Worm (Caenorhabditis elegans) whole organism, late embryonic: ENCODE data around the gene pam-1.

Experiments used
- C38D4.7 ChIP-seq: fragments of 200-800 bp; sonication (Bioruptor generic); optimal IDR thresholded peaks from 2 replicates; lab custom pipeline; 2018; ENCODE audit warnings: mild to moderate bottlenecking, missing genetic modification characterization, moderate library complexity, missing compliant biosample characterization
- F13H6.1 ChIP-seq: sonication (generic microtip); optimal IDR thresholded peaks from 2 replicates; lab custom pipeline; 2016; ENCODE audit warnings: missing genetic modification characterization, missing compliant biosample characterization
- K09A11.1 ChIP-seq: sonication (generic microtip); optimal IDR thresholded peaks from 2 replicates; lab custom pipeline; 2017; ENCODE audit warnings: antibody characterized with exemption, mild to moderate bottlenecking, missing genetic modification characterization, missing compliant biosample characterization; ENCODE audit not compliant: insufficient read depth
- T23F11.4 ChIP-seq: fragments of 200-800 bp; sonication (Bioruptor generic); optimal IDR thresholded peaks from 2 replicates; lab custom pipeline; 2018; ENCODE audit warnings: mild to moderate bottlenecking, missing genetic modification characterization, missing compliant biosample characterization
- Y22D7AL.16 ChIP-seq: sonication (generic microtip); optimal IDR thresholded peaks from 2 replicates; lab custom pipeline; 2016; ENCODE audit warnings: missing genetic modification characterization, missing compliant biosample characterization
- ama-1 ChIP-seq: fragments of 150-350 bp; optimal IDR thresholded peaks from 2 replicates; lab custom pipeline; 2014
- ceh-18 ChIP-seq: sonication (generic microtip); optimal IDR thresholded peaks from 2 replicates; lab custom pipeline; 2016; ENCODE audit warnings: missing genetic modification characterization, missing compliant biosample characterization
- ceh-19 ChIP-seq: fragments of 200-800 bp; sonication (Bioruptor generic); optimal IDR thresholded peaks from 2 replicates; lab custom pipeline; 2018; ENCODE audit warnings: mild to moderate bottlenecking, missing genetic modification characterization, missing compliant biosample characterization
- ceh-30 ChIP-seq: fragments of 150-350 bp; optimal IDR thresholded peaks from 2 replicates; lab custom pipeline; 2014; ENCODE audit warnings: missing biosample characterization, missing genetic modification characterization
- ceh-31 ChIP-seq: sonication (generic microtip); optimal IDR thresholded peaks from 2 replicates; lab custom pipeline; 2016; ENCODE audit warnings: missing genetic modification characterization, missing compliant biosample characterization
- che-1 ChIP-seq: sonication (generic microtip); optimal IDR thresholded peaks from 2 replicates; lab custom pipeline; 2016; ENCODE audit warnings: mild to moderate bottlenecking, missing genetic modification characterization, missing compliant biosample characterization
- elt-2 ChIP-seq: sonication (generic microtip); optimal IDR thresholded peaks from 2 replicates; lab custom pipeline; 2016; ENCODE audit warnings: missing genetic modification reagents, missing genetic modification characterization, missing compliant biosample characterization
- elt-4 ChIP-seq: sonication (generic microtip); optimal IDR thresholded peaks from 2 replicates; lab custom pipeline; 2016; ENCODE audit warnings: missing genetic modification characterization, missing compliant biosample characterization
- ets-4 ChIP-seq: sonication (generic microtip); optimal IDR thresholded peaks from 2 replicates; lab custom pipeline; 2016; ENCODE audit warnings: missing genetic modification characterization, missing compliant biosample characterization
- gmeb-2 ChIP-seq: sonication (generic microtip); optimal IDR thresholded peaks from 2 replicates; lab custom pipeline; 2016; ENCODE audit warnings: missing genetic modification characterization, inconsistent platforms, missing compliant biosample characterization
- hlh-13 ChIP-seq: fragments of 200-800 bp; sonication (Bioruptor generic); optimal IDR thresholded peaks from 2 replicates; lab custom pipeline; 2018; ENCODE audit warnings: mild to moderate bottlenecking, missing genetic modification characterization, missing compliant biosample characterization
- hlh-15 ChIP-seq: sonication (generic microtip); optimal IDR thresholded peaks from 2 replicates; lab custom pipeline; 2016; ENCODE audit warnings: missing genetic modification characterization, missing compliant biosample characterization
- hlh-6 ChIP-seq: sonication (generic microtip); optimal IDR thresholded peaks from 2 replicates; lab custom pipeline; 2016; ENCODE audit warnings: missing genotype, missing genetic modification characterization, missing compliant biosample characterization
- lim-6 ChIP-seq: sonication (generic microtip); optimal IDR thresholded peaks from 2 replicates; lab custom pipeline; 2016; ENCODE audit warnings: missing genetic modification characterization, missing compliant biosample characterization
- nfya-1 ChIP-seq: sonication (generic microtip); optimal IDR thresholded peaks from 2 replicates; lab custom pipeline; 2017; ENCODE audit warnings: missing genetic modification characterization, mild to moderate bottlenecking, missing compliant biosample characterization, antibody characterized with exemption, moderate library complexity
- nhr-232 ChIP-seq: sonication (generic microtip); optimal IDR thresholded peaks from 2 replicates; lab custom pipeline; 2016; ENCODE audit warnings: missing genetic modification characterization, missing compliant biosample characterization
- npax-4 ChIP-seq: sonication (generic microtip); optimal IDR thresholded peaks from 2 replicates; lab custom pipeline; 2016; ENCODE audit warnings: missing genetic modification characterization, missing compliant biosample characterization
- pha-2 ChIP-seq: sonication (generic microtip); optimal IDR thresholded peaks from 2 replicates; lab custom pipeline; 2017; ENCODE audit warnings: mild to moderate bottlenecking, missing genetic modification characterization, missing compliant biosample characterization
- pha-4 ChIP-seq: fragments of 150-350 bp; optimal IDR thresholded peaks from 2 replicates; lab custom pipeline; 2018; ENCODE audit warnings: missing biosample characterization, missing genetic modification reagents, missing genetic modification characterization
- pqm-1 ChIP-seq: sonication (generic microtip); optimal IDR thresholded peaks from 2 replicates; lab custom pipeline; 2016; ENCODE audit warnings: missing genetic modification characterization, missing compliant biosample characterization
- pros-1 ChIP-seq: fragments of 150-350 bp; optimal IDR thresholded peaks from 2 replicates; lab custom pipeline; 2014; ENCODE audit warnings: missing biosample characterization, missing genetic modification reagents, missing genetic modification characterization
- ref-2 ChIP-seq: sonication (generic microtip); optimal IDR thresholded peaks from 2 replicates; lab custom pipeline; 2016; ENCODE audit warnings: missing genetic modification characterization, missing compliant biosample characterization
- rnt-1 ChIP-seq: sonication (generic microtip); optimal IDR thresholded peaks from 2 replicates; lab custom pipeline; 2016; ENCODE audit warnings: missing genetic modification characterization, missing compliant biosample characterization
- sdc-2 ChIP-seq: sonication (generic microtip); optimal IDR thresholded peaks from 2 replicates; lab custom pipeline; 2016; ENCODE audit warnings: missing genotype, missing genetic modification characterization, missing compliant biosample characterization
- sox-2 ChIP-seq: fragments of 200-800 bp; sonication (Bioruptor generic); IDR thresholded peaks from 2 replicates; pipeline ENCODE4 v1.3.6; 2022; ENCODE audit warnings: missing genetic modification reagents, missing genetic modification characterization, missing compliant biosample characterization
- syd-9 ChIP-seq: sonication (generic microtip); optimal IDR thresholded peaks from 2 replicates; lab custom pipeline; 2016; ENCODE audit warnings: mild to moderate bottlenecking, missing genetic modification characterization, moderate library complexity, missing compliant biosample characterization
- unc-55 ChIP-seq: sonication (generic microtip); optimal IDR thresholded peaks from 2 replicates; lab custom pipeline; 2017; ENCODE audit warnings: missing biosample characterization, missing genetic modification reagents, missing genetic modification characterization
- unc-86 ChIP-seq: sonication (generic microtip); optimal IDR thresholded peaks from 2 replicates; lab custom pipeline; 2016; ENCODE audit warnings: missing genetic modification characterization, missing compliant biosample characterization

Gene pam-1

ce11 chrIV:7556265-7556866 is 5.8 kb upstream of the pam-1 start, which contains the start of the genes F49E8.7, F49E8.8 and nprl-2:
TSS of gene F49E8.7 (minus strand) at chrIV:7556365.
TSS of gene F49E8.8 (plus strand) at chrIV:7556637.
TSS of gene nprl-2 (plus strand) at chrIV:7556816.
- TF ChIP-seq pros-1 (tag; lab: Kevin White, UChicago) (no peak), syd-9 (tag; lab: Kevin White, UChicago) (no peak), lim-6 (tag; lab: Kevin White, UChicago) (no peak), npax-4 (tag; lab: Kevin White, UChicago) (no peak), unc-55 (GFP tag; lab: Kevin White, UChicago) (no peak), gmeb-2 (tag; lab: Kevin White, UChicago) (no peak), elt-4 (no peak)
- TF ChIP-seq, all 69 proteins: peak for 0

DNA sequence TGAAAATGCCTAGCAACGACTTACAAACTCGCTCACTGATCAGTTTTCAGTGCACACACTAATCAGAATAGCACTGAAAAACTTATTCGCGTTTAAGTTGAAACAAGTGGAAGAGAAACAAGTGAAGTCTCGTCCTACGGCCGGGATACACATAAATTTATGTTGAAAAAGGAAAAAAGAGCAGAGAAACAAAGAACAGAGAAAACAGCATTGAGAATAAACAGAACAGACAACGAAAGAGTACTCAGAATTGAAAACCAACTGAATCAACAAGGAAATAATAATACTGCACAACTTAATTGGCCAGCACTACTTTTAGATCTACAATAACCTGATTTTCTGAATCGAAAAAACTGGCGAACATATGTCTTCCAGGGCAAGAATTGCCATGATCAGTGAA is 3.7 kb upstream of the pam-1 start, which contains the start of gene F49E8.6:
Gene F49E8.6 (minus strand): TSS at position 317 of the 400 bp plus-strand sequence.
- no peak for TF ChIP-seq pha-4 (tag; lab: Kevin White, UChicago)
- TF ChIP-seq ama-1 (lab: Kevin White, UChicago) = no peak
- TF ChIP-seq che-1 (tag; lab: Kevin White, UChicago) = no peak
- TF ChIP-seq hlh-6 = no peak
- TF ChIP-seq ref-2 = no peak
- TF ChIP-seq unc-55 (GFP tag; lab: Kevin White, UChicago) = no peak

- TF ChIP-seq nfya-1 (tag; lab: Kevin White, UChicago) = peak; percentile 33
- TF ChIP-seq elt-2 = peak; percentile 82
- TF ChIP-seq ama-1 (lab: Kevin White, UChicago) = no peak
These were observed 2.4 kb upstream of the pam-1 start, which contains the start of gene dif-1 for ce11 chrIV:7552958-7553553. TSS of gene dif-1 (minus strand) at chrIV:7553008.

DNA sequence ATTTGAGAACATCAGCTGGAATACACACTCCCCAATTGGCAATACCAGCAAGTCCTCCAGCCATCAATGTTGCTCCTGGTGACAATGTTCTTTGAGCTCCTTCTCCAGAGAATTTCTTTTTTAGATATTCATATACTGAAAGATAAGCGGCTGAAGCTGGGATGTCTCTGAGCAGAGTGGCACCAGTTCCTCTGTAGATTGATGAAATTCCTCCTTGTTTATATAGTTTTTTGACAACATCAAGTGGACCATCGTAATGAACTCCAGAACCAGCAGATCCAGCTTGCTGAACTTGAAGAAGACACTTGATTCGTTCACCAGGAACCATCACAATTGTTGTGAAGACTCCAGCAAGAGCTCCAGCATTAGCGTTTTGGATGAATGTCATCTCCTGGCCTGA is 1.5 kb upstream of the pam-1 start:
- TF ChIP-seq ceh-19 = no peak
- no peak for TF ChIP-seq C38D4.7 (GFP tag; lab: Kevin White, UChicago)
- TF ChIP-seq unc-86 (tag; lab: Kevin White, UChicago) = no peak
- TF ChIP-seq ceh-30 (tag; lab: Kevin White, UChicago) = no peak
- TF ChIP-seq pha-2 = no peak
- no peak for TF ChIP-seq hlh-13
- no peak for TF ChIP-seq Y22D7AL.16 (tag; lab: Kevin White, UChicago)
- no peak for TF ChIP-seq lim-6 (tag; lab: Kevin White, UChicago)
- TF ChIP-seq elt-2 = no peak
- TF ChIP-seq nhr-232 (tag; lab: Kevin White, UChicago) = no peak
- TF ChIP-seq hlh-15 (tag; lab: Kevin White, UChicago) = no peak
- no peak for TF ChIP-seq ets-4 (tag; lab: Kevin White, UChicago)

DNA sequence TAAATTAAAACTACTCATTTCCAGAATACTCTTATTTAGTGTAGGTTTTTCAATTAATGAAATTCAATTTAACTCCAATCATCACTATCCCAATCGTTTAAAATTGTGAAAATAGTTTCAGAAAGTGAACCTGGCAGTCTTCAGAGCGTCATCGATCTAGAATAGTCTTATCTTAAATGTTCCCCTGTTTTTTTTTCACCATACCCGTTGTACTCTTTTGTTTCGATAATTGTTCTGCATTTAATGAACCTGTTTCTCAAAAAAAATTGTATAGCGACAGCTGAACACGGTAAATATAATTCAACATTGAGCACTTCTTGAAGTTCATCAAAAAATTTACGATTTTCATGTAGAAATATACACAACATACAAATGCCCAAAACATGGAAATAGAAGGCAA is 642 bp upstream of the pam-1 start:
- TF ChIP-seq pqm-1 (no peak), ceh-18 (tag; lab: Kevin White, UChicago) (no peak), ceh-31 (tag; lab: Kevin White, UChicago) (no peak), pha-4 (tag; lab: Kevin White, UChicago) (no peak), T23F11.4 (GFP tag; lab: Kevin White, UChicago) (no peak), syd-9 (tag; lab: Kevin White, UChicago) (no peak), che-1 (tag; lab: Kevin White, UChicago) (no peak), F13H6.1 (tag; lab: Kevin White, UChicago) (no peak), hlh-15 (tag; lab: Kevin White, UChicago) (no peak), K09A11.1 (no peak), unc-55 (GFP tag; lab: Kevin White, UChicago) (no peak), sdc-2 (no peak), sox-2 (GFP tag; lab: Robert Waterston, UW) (no peak), rnt-1 (tag; lab: Kevin White, UChicago) (no peak)
- TF ChIP-seq, all 69 proteins: peak for 0
